Fruit fly (Drosophila melanogaster): Measurements from ENCODE around the gene Tsp26A.

DNA sequence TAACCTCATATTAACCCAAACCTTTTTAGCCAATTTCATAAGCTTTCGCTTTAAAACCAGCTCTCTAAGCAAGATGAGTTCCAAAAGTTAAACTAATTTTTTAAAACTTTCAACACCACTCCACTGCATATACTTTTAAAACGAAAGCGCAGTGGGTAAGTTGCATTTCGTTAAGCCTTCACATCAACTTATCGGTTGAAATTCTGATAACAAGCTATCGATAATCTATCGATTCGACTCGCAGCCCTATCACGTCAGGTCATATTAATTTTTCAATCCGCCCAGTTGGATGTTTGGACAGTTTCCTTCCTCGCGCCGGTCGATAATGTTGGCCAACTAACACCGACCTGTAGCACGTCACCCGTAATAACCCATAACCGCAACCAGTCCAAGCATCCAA, 13.9 kb upstream of the Tsp26A start, which contains the start of gene ifc:
- TF ChIP-seq usp (GFP tag; optimal IDR thresholded peaks at IDR 0.05), result no peak
- TF ChIP-seq pan (optimal IDR thresholded peaks at IDR 0.05), result no peak
- no peak for TF ChIP-seq psq (optimal IDR thresholded peaks at IDR 0.05)
- no peak for TF ChIP-seq CG8478 (optimal IDR thresholded peaks at IDR 0.05)
- TF ChIP-seq Dll (optimal IDR thresholded peaks at IDR 0.05), result no peak
